Fruit fly (Drosophila melanogaster): ENCODE measurements around the gene Sgs3.
A peak's percentile ranks its signal among the peaks of the same experiment; 100 is the strongest.

The Sgs3 gene

DNA sequence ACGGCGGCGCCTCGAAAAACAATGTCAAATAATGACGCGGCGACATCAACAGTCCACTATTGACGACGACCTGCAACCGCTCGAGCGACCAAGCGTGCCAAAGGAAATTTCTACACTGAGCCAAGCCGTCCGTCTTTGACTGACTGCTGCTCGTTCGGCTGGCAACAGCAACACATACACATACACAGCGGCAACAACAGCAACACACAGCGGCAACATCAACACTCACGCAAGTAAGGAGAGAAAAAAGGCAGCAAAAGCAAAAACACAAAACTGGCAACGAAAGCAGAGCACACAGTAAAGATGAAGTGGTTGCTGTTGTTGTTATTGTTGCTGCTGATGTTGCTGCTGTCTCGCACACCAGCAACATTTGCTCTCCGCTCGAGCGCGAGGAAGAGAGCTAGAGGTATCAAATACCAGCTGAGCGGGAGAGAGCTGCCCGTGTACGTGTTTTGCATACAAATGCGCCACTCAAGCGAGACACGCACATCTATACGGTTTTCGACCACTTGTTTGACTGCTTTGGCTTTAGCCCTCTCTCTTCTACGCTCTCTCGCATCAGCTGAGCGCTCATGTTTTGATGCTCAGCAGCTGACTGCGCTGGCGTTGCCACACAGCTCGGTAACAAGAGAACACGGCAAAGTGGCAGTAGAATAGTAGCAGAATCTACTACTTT, 41.1 kb downstream of the Sgs3 start (continued):
- no peak for TF ChIP-seq Abd-B (GFP tag; optimal IDR thresholded peaks at IDR 0.05)
- no peak for TF ChIP-seq ATbp (GFP tag; optimal IDR thresholded peaks at IDR 0.05)
- peak; percentile 49 for TF ChIP-seq CG18599 (GFP tag; optimal IDR thresholded peaks at IDR 0.05)
- no peak for TF ChIP-seq CG2120 (GFP tag; optimal IDR thresholded peaks at IDR 0.05)
- TF ChIP-seq toy (GFP tag; IDR thresholded peaks at IDR 0.05) = 0 out of 2 replicates have a peak, but pooled peaks have one; percentile 6
- TF ChIP-seq cas (GFP tag; IDR thresholded peaks at IDR 0.05) = no peak
- no peak for TF ChIP-seq tup (GFP tag; optimal IDR thresholded peaks at IDR 0.05)
- peak; percentile 4 for TF ChIP-seq nmo (GFP tag; optimal IDR thresholded peaks at IDR 0.05)
- peak; percentile 84 for TF ChIP-seq Adf1 (GFP tag; IDR thresholded peaks at IDR 0.05)
- peak; percentile 29; the same call in 1 of the 3 replicates for TF ChIP-seq otp (GFP tag; IDR thresholded peaks at IDR 0.05)
- peak; percentile 49; the same call in 2 of the 3 replicates for TF ChIP-seq CG6791 (GFP tag; IDR thresholded peaks at IDR 0.05; ENCODE audit: partially characterized antibody)
- peak; percentile 52; the same call in 1 of the 2 replicates for TF ChIP-seq bbx (GFP tag; IDR thresholded peaks at IDR 0.05; ENCODE audit: partially characterized antibody)
- peak; percentile 90 for TF ChIP-seq pros (GFP tag; optimal IDR thresholded peaks at IDR 0.05)
- 0 out of 2 replicates have a peak, but pooled peaks have one; percentile 48 for TF ChIP-seq Atf6 (GFP tag; IDR thresholded peaks at IDR 0.05)
- peak; percentile 80 for TF ChIP-seq hbn (GFP tag; IDR thresholded peaks at IDR 0.05; ENCODE audit: partially characterized antibody)
- TF ChIP-seq sc (optimal IDR thresholded peaks at IDR 0.05) = no peak
- TF ChIP-seq sc (GFP tag; optimal IDR thresholded peaks at IDR 0.05) = no peak
- peak; percentile 47 for TF ChIP-seq stwl (tag; optimal IDR thresholded peaks at IDR 0.05)
- TF ChIP-seq Rx (GFP tag; IDR thresholded peaks at IDR 0.05) = no peak
- 0 out of 2 replicates have a peak, but pooled peaks have one; percentile 11 for TF ChIP-seq CG17328 (GFP tag; IDR thresholded peaks at IDR 0.05)
- TF ChIP-seq CG6813 (GFP tag; optimal IDR thresholded peaks at IDR 0.05) = peak; percentile 4
- peak; percentile 94 for TF ChIP-seq CG34224 (GFP tag; IDR thresholded peaks at IDR 0.05; ENCODE audit: partially characterized antibody)
- TF ChIP-seq tap (tag; optimal IDR thresholded peaks at IDR 0.05) = peak; percentile 18
- peak; percentile 15; the same call in 1 of the 2 replicates for TF ChIP-seq ato (GFP tag; IDR thresholded peaks at IDR 0.05; ENCODE audit: partially characterized antibody)
- TF ChIP-seq gcm2 (GFP tag; optimal IDR thresholded peaks at IDR 0.05) = peak; percentile 26
- TF ChIP-seq MTF-1 (GFP tag; optimal IDR thresholded peaks at IDR 0.05; ENCODE audit: borderline replicate concordance) = peak; percentile 11
- no peak for TF ChIP-seq shn (GFP tag; optimal IDR thresholded peaks at IDR 0.05)
- TF ChIP-seq CG8924 (tag; optimal IDR thresholded peaks at IDR 0.05) = peak; percentile 29
- TF ChIP-seq lbe (GFP tag; optimal IDR thresholded peaks at IDR 0.05) = peak; percentile 94
- TF ChIP-seq Opbp (GFP tag; IDR thresholded peaks at IDR 0.05; ENCODE audit: partially characterized antibody) = peak; percentile 40; the same call in 1 of the 3 replicates
- TF ChIP-seq unc-4 (GFP tag; IDR thresholded peaks at IDR 0.05; ENCODE audit: partially characterized antibody) = peak; percentile 62
- TF ChIP-seq esg (GFP tag; conservative IDR thresholded peaks at IDR 0.05) = no peak
- TF ChIP-seq NC2β (GFP tag; optimal IDR thresholded peaks at IDR 0.05) = peak; percentile 1
- TF ChIP-seq CG10274 (GFP tag; optimal IDR thresholded peaks at IDR 0.05) = no peak
- no peak for TF ChIP-seq az2 (GFP tag; optimal IDR thresholded peaks at IDR 0.05)
- peak; percentile 39 for TF ChIP-seq oc (tag; optimal IDR thresholded peaks at IDR 0.05)
- TF ChIP-seq nom (GFP tag; optimal IDR thresholded peaks at IDR 0.05) = peak; percentile 84
- TF ChIP-seq CG32532 (GFP tag; IDR thresholded peaks at IDR 0.05) = 0 out of 2 replicates have a peak, but pooled peaks have one; percentile 31
- TF ChIP-seq Fer1 (GFP tag; optimal IDR thresholded peaks at IDR 0.05) = peak; percentile 64
- peak; percentile 1 for TF ChIP-seq CG3407 (GFP tag; optimal IDR thresholded peaks at IDR 0.05)
- no peak for TF ChIP-seq CG7357 (GFP tag; IDR thresholded peaks at IDR 0.05)
- peak; percentile 6 for TF ChIP-seq fd64A (GFP tag; optimal IDR thresholded peaks at IDR 0.05)
- peak; percentile 77 for TF ChIP-seq zf30C (GFP tag; optimal IDR thresholded peaks at IDR 0.05)
- no peak for TF ChIP-seq prd (optimal IDR thresholded peaks at IDR 0.05)
- TF ChIP-seq prd (GFP tag; IDR thresholded peaks at IDR 0.05) = no peak
- peak; percentile 44 for TF ChIP-seq CG17359 (tag; optimal IDR thresholded peaks at IDR 0.05)
- TF ChIP-seq CG2129 (GFP tag; IDR thresholded peaks at IDR 0.05; ENCODE audit: partially characterized antibody) = peak; percentile 16; the same call in 1 of the 2 replicates
- TF ChIP-seq slbo (GFP tag; IDR thresholded peaks at IDR 0.05) = peak; percentile 29; the same call in 1 of the 2 replicates

Measured in whole organism, embryonic.